Fruit fly (Drosophila melanogaster) whole organism, pupa: Measurements from ENCODE around the gene CG14416.

Experiments
- CG10348 ChIP-seq: fragments of 200-800 bp; sonication (Bioruptor generic); IDR thresholded peaks from 2 replicates; pipeline ENCODE4 v1.3.6; 2022; ENCODE audit warnings: missing biosample characterization, missing genetic modification characterization
- CG12605 ChIP-seq: fragments of 200-800 bp; sonication (Bioruptor generic); IDR thresholded peaks from 2 replicates; pipeline ENCODE4 v1.3.6; 2022; ENCODE audit warnings: missing biosample characterization, missing genetic modification characterization
- CG13204 ChIP-seq: fragments of 200-800 bp; sonication (Bioruptor generic); optimal IDR thresholded peaks from 2 replicates; lab custom pipeline; 2018; ENCODE audit warnings: missing biosample characterization, mild to moderate bottlenecking, missing genetic modification characterization, moderate library complexity
- CG14655 ChIP-seq: fragments of 200-800 bp; sonication (Bioruptor generic); optimal IDR thresholded peaks from 3 replicates; lab custom pipeline; 2017; ENCODE audit warnings: mild to moderate bottlenecking, missing biosample characterization, missing genetic modification reagents, missing genetic modification characterization
- CG15710 ChIP-seq: fragments of 200-800 bp; sonication (Bioruptor generic); optimal IDR thresholded peaks from 2 replicates; lab custom pipeline; 2018; ENCODE audit warnings: missing biosample characterization, mild to moderate bottlenecking, missing genetic modification characterization, moderate library complexity
- CG17806 ChIP-seq: fragments of 200-800 bp; sonication (Bioruptor generic); optimal IDR thresholded peaks from 2 replicates; lab custom pipeline; 2018; ENCODE audit warnings: missing biosample characterization, mild to moderate bottlenecking, missing genetic modification characterization, moderate library complexity
- CG32121 ChIP-seq: fragments of 200-800 bp; sonication (Bioruptor generic); IDR thresholded peaks from 2 replicates; pipeline ENCODE4 v1.3.6; 2022; ENCODE audit warnings: missing biosample characterization, missing genetic modification characterization
- CG34367 ChIP-seq: fragments of 200-800 bp; sonication (Bioruptor generic); optimal IDR thresholded peaks from 2 replicates; lab custom pipeline; 2018; ENCODE audit warnings: missing biosample characterization, mild to moderate bottlenecking, missing genetic modification characterization
- CG4496 ChIP-seq: fragments of 200-800 bp; sonication (Bioruptor generic); IDR thresholded peaks from 3 replicates; pipeline ENCODE4 v1.3.6; 2022; ENCODE audit warnings: missing biosample characterization, missing genetic modification characterization
- CG8159 ChIP-seq: fragments of 200-800 bp; sonication (Bioruptor generic); optimal IDR thresholded peaks from 3 replicates; lab custom pipeline; 2018; ENCODE audit warnings: missing biosample characterization, mild to moderate bottlenecking, missing genetic modification characterization, moderate library complexity
- CG8301 ChIP-seq: fragments of 200-800 bp; sonication (Bioruptor generic); optimal IDR thresholded peaks from 2 replicates; lab custom pipeline; 2018; ENCODE audit warnings: missing biosample characterization, mild to moderate bottlenecking, missing genetic modification characterization
- CG9948 ChIP-seq: fragments of 200-800 bp; sonication (Bioruptor generic); optimal IDR thresholded peaks from 2 replicates; lab custom pipeline; 2018; ENCODE audit warnings: missing biosample characterization, mild to moderate bottlenecking, missing genetic modification characterization, moderate library complexity
- D1 ChIP-seq: fragments of 200-800 bp; sonication (Bioruptor generic); optimal IDR thresholded peaks from 2 replicates; lab custom pipeline; 2018; ENCODE audit warnings: missing biosample characterization, mild to moderate bottlenecking, missing genetic modification characterization, moderate library complexity
- EcR ChIP-seq: fragments of 200-800 bp; sonication (Bioruptor generic); optimal IDR thresholded peaks from 3 replicates; lab custom pipeline; 2019; ENCODE audit warnings: missing biosample characterization, missing genetic modification characterization, mild to moderate bottlenecking, moderate library complexity, missing genetic modification reagents
- Ets98B ChIP-seq: fragments of 200-800 bp; sonication (Bioruptor generic); IDR thresholded peaks from 2 replicates; pipeline ENCODE4 v1.3.6; 2022; ENCODE audit warnings: missing biosample characterization, missing genetic modification characterization
- Pif1A ChIP-seq: fragments of 200-800 bp; sonication (Bioruptor generic); optimal IDR thresholded peaks from 3 replicates; lab custom pipeline; 2016; ENCODE audit warnings: missing biosample characterization, missing genetic modification characterization
- Pif1B ChIP-seq: fragments of 200-800 bp; sonication (Bioruptor generic); optimal IDR thresholded peaks from 3 replicates; lab custom pipeline; 2016; ENCODE audit warnings: missing biosample characterization, missing genetic modification characterization
- Snoo ChIP-seq: fragments of 200-800 bp; sonication (Bioruptor generic); optimal IDR thresholded peaks from 3 replicates; lab custom pipeline; 2017; ENCODE audit warnings: missing biosample characterization, mild to moderate bottlenecking, missing genetic modification characterization, inconsistent platforms
- fd96Ca ChIP-seq: fragments of 200-800 bp; sonication (Bioruptor generic); IDR thresholded peaks from 3 replicates; pipeline ENCODE4 v1.3.6; 2022; ENCODE audit warnings: missing biosample characterization, missing genetic modification characterization
- gl ChIP-seq: fragments of 200-800 bp; sonication (Bioruptor generic); optimal IDR thresholded peaks from 2 replicates; lab custom pipeline; 2018; ENCODE audit warnings: missing biosample characterization, mild to moderate bottlenecking, missing genetic modification characterization
- rn ChIP-seq: fragments of 200-800 bp; sonication (Bioruptor generic); IDR thresholded peaks from 2 replicates; pipeline ENCODE4 v1.3.6; 2022; ENCODE audit warnings: missing biosample characterization, missing genetic modification characterization

CG14416 gene

DNA sequence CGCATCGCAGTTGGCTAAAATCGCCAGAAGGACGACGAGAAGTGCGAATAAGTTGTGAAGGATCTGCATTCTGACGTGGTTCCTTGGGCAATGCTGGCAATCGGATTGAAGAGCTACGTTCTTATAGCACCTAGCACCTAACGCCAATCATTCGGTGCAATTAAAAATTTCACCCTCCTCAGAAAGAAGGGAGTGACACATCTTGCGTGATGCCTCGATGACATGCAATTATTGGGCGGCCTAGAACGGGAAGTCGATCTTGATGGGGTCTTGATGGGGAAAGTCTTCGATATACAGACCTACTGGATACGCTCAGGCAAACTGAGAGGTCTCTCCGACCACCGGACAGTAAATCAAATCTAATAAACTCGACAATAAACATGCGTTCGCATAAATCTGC, at the start of gene CG14416:
Gene CG14416 (minus strand): TSS at position 101 of the 400 bp plus-strand sequence.
- TF ChIP-seq gl (tag; lab: Kevin White, UChicago) (no peak), Ets98B (no peak), CG12605 (GFP tag; lab: Robert Waterston, UW) (no peak)

- TF ChIP-seq CG17806 (tag; lab: Kevin White, UChicago) (no peak), CG12605 (GFP tag; lab: Robert Waterston, UW) (no peak), Ets98B (no peak), D1 (no peak), Pif1A (GFP tag; lab: Kevin White, UChicago) (no peak), Snoo (no peak), CG4496 (no peak), gl (tag; lab: Kevin White, UChicago) (no peak)
Measured at dm6 chrX:2919742-2920141, 47.1 kb upstream of the CG14416 start, which contains the start of gene CG3588. TSS of gene CG3588 (plus strand) at chrX:2919770.

DNA sequence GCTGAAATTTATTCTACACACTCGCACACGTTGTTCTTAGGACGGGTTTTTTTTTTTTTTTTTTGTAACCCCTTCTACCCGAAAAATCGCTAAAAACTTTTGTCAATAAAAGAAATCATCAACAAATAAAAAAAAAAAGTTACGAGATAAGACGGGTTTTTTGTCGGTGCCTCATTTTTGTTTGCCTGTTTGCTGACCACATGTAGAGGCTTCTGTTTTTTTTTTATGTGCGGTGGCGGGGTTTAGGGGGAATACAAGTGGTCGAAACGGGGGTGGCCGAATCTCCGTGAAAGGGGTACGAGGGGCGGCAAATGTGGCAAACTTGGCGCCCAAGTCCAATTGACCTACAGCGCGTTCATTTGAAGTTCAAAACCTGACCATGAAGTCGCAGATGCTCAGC, 45.9 kb upstream of the CG14416 start:
- TF ChIP-seq CG34367 (tag; lab: Kevin White, UChicago), result no peak
- TF ChIP-seq CG12605 (GFP tag; lab: Robert Waterston, UW), result no peak
- no peak for TF ChIP-seq CG17806 (tag; lab: Kevin White, UChicago)
- no peak for TF ChIP-seq CG15710 (tag; lab: Kevin White, UChicago)
- no peak for TF ChIP-seq fd96Ca (GFP tag; lab: Robert Waterston, UW)
- no peak for TF ChIP-seq gl (tag; lab: Kevin White, UChicago)
- no peak for TF ChIP-seq CG9948 (tag; lab: Kevin White, UChicago)
- TF ChIP-seq CG14655 (GFP tag; lab: Kevin White, UChicago), result no peak
- TF ChIP-seq CG4496, result no peak
- TF ChIP-seq, all 21 proteins: peak for 0

dm6 chrX:2915108-2915507, 42.5 kb upstream of the CG14416 start:
- TF ChIP-seq CG12605 (GFP tag; lab: Robert Waterston, UW), result no peak
- TF ChIP-seq Ets98B, result no peak
- TF ChIP-seq CG15710 (tag; lab: Kevin White, UChicago), result no peak
- TF ChIP-seq gl (tag; lab: Kevin White, UChicago), result no peak
- no peak for TF ChIP-seq Pif1B
- TF ChIP-seq CG17806 (tag; lab: Kevin White, UChicago), result no peak
- no peak for TF ChIP-seq CG8301 (tag; lab: Kevin White, UChicago)
- TF ChIP-seq D1, result no peak
- TF ChIP-seq CG34367 (tag; lab: Kevin White, UChicago), result no peak
- no peak for TF ChIP-seq rn
- TF ChIP-seq CG8159 (tag; lab: Kevin White, UChicago), result no peak
- TF ChIP-seq CG4496, result no peak
- no peak for TF ChIP-seq CG13204 (GFP tag; lab: Kevin White, UChicago)
- no peak for TF ChIP-seq Pif1A (GFP tag; lab: Kevin White, UChicago)
- no peak for TF ChIP-seq CG14655 (GFP tag; lab: Kevin White, UChicago)
- TF ChIP-seq fd96Ca (GFP tag; lab: Robert Waterston, UW), result no peak
- TF ChIP-seq Snoo, result no peak
- TF ChIP-seq CG9948 (tag; lab: Kevin White, UChicago), result no peak
- TF ChIP-seq EcR (GFP tag; lab: Kevin White, UChicago), result no peak

dm6 chrX:2914091-2914490, 41.4 kb upstream of the CG14416 start:
- TF ChIP-seq Ets98B (no peak), CG10348 (GFP tag; lab: Robert Waterston, UW) (no peak), Pif1A (GFP tag; lab: Kevin White, UChicago) (no peak), CG32121 (GFP tag; lab: Robert Waterston, UW) (no peak), CG8159 (tag; lab: Kevin White, UChicago) (peak; percentile 34), CG8301 (tag; lab: Kevin White, UChicago) (no peak), CG15710 (tag; lab: Kevin White, UChicago) (peak; percentile 16), fd96Ca (GFP tag; lab: Robert Waterston, UW) (no peak), CG34367 (tag; lab: Kevin White, UChicago) (no peak), CG9948 (tag; lab: Kevin White, UChicago) (peak; percentile 5), CG14655 (GFP tag; lab: Kevin White, UChicago) (peak; percentile 6), Pif1B (no peak)
- TF ChIP-seq, all 21 proteins: peak for 4

dm6 chrX:2912581-2912980, 39.9 kb upstream of the CG14416 start:
- TF ChIP-seq CG4496, result no peak
- no peak for TF ChIP-seq CG8301 (tag; lab: Kevin White, UChicago)
- no peak for TF ChIP-seq Pif1B
- TF ChIP-seq CG10348 (GFP tag; lab: Robert Waterston, UW), result no peak
- no peak for TF ChIP-seq CG17806 (tag; lab: Kevin White, UChicago)
- no peak for TF ChIP-seq Ets98B
- no peak for TF ChIP-seq gl (tag; lab: Kevin White, UChicago)
- no peak for TF ChIP-seq CG12605 (GFP tag; lab: Robert Waterston, UW)
- no peak for TF ChIP-seq EcR (GFP tag; lab: Kevin White, UChicago)
- TF ChIP-seq CG14655 (GFP tag; lab: Kevin White, UChicago), result no peak

- TF ChIP-seq Snoo (no peak), rn (no peak), CG15710 (tag; lab: Kevin White, UChicago) (no peak), fd96Ca (GFP tag; lab: Robert Waterston, UW) (0 out of 3 replicates have a peak, but pooled peaks have one; percentile 27), CG10348 (GFP tag; lab: Robert Waterston, UW) (no peak), Ets98B (0 out of 2 replicates have a peak, but pooled peaks have one; percentile 18), CG34367 (tag; lab: Kevin White, UChicago) (peak; percentile 15), Pif1A (GFP tag; lab: Kevin White, UChicago) (peak; percentile 9), gl (tag; lab: Kevin White, UChicago) (no peak), EcR (GFP tag; lab: Kevin White, UChicago) (no peak), Pif1B (no peak), CG32121 (GFP tag; lab: Robert Waterston, UW) (no peak), CG12605 (GFP tag; lab: Robert Waterston, UW) (no peak), CG4496 (peak; percentile 41; the same call in 1 of the 3 replicates), CG13204 (GFP tag; lab: Kevin White, UChicago) (no peak), CG17806 (tag; lab: Kevin White, UChicago) (peak; percentile 14), CG9948 (tag; lab: Kevin White, UChicago) (peak; percentile 7), CG8301 (tag; lab: Kevin White, UChicago) (no peak), CG14655 (GFP tag; lab: Kevin White, UChicago) (peak; percentile 16), D1 (no peak), CG8159 (tag; lab: Kevin White, UChicago) (peak; percentile 20)
- TF ChIP-seq, all 21 proteins: peak for 9
Measured at dm6 chrX:2907105-2907694, 34.5 kb upstream of the CG14416 start.
